Comparison of ENCODE assay signal across 3 fruit fly cellular contexts in genomic region chr3R:25512750-25513149, dm6.
TF ChIP-seq lines count a peak whose summit lies in the region.

No protein-coding gene starts in this region.

- TF ChIP-seq CTCF in whole organism, embryonic (GFP tag; optimal IDR thresholded peaks at IDR 0.05; lab: Kevin White, UChicago) = no peak

TF ChIP-seq in whole organism, embryonic, 481 proteins besides CTCF, POLR2A, EP300 and RAD21:
- TF ChIP-seq CG6654 (GFP tag; optimal IDR thresholded peaks at IDR 0.05; lab: Kevin White, UChicago) (peak; percentile 93), salm (tag; optimal IDR thresholded peaks at IDR 0.05; lab: Kevin White, UChicago) (no peak)

TF ChIP-seq in whole organism, pupa, 21 proteins besides CTCF, POLR2A, EP300 and RAD21:
- peak; percentile 26 for TF ChIP-seq D1 (tag; optimal IDR thresholded peaks at IDR 0.05; lab: Kevin White, UChicago)
- no peak for TF ChIP-seq Pif1A (GFP tag; optimal IDR thresholded peaks at IDR 0.05; lab: Kevin White, UChicago)

TF ChIP-seq in whole organism, wandering third instar larva, 38 proteins besides CTCF, POLR2A, EP300 and RAD21:
- TF ChIP-seq Hr83 (GFP tag; optimal IDR thresholded peaks at IDR 0.05; lab: Kevin White, UChicago; ENCODE audit: poor library complexity, severe bottlenecking) (no peak), Vsx2 (GFP tag; optimal IDR thresholded peaks at IDR 0.05; lab: Kevin White, UChicago; ENCODE audit: partially characterized antibody) (no peak), Mio (GFP tag; optimal IDR thresholded peaks at IDR 0.05; lab: Kevin White, UChicago) (no peak), N (GFP tag; optimal IDR thresholded peaks at IDR 0.05; lab: Kevin White, UChicago) (peak; percentile 22), Myc (optimal IDR thresholded peaks at IDR 0.05; lab: Kevin White, UChicago) (peak; percentile 83)
